Worm (Caenorhabditis elegans): ENCODE measurements around the gene F22F7.12.

F22F7.12 gene

ce11 chrV:2126996-2127585 lies 17.2 kb downstream of the F22F7.12 start, which contains the start of gene ldp-1:
Gene ldp-1 (plus strand): TSS chrV:2127535.
- TF ChIP-seq unc-39 (tag; optimal IDR thresholded peaks at IDR 0.05): no peak
- no peak for TF ChIP-seq ama-1 (optimal IDR thresholded peaks at IDR 0.05)
- TF ChIP-seq fkh-10 (GFP tag; optimal IDR thresholded peaks at IDR 0.05): peak; percentile 4
- TF ChIP-seq jun-1 (tag; optimal IDR thresholded peaks at IDR 0.05): no peak
- TF ChIP-seq lsy-12 (tag; optimal IDR thresholded peaks at IDR 0.05): peak; percentile 66
- peak; percentile 83 for TF ChIP-seq nhr-43 (tag; optimal IDR thresholded peaks at IDR 0.05; ENCODE audit: poor library complexity, severe bottlenecking)
- peak; percentile 55 for TF ChIP-seq nhr-23 (tag; optimal IDR thresholded peaks at IDR 0.05)
- no peak for TF ChIP-seq ZK546.5 (tag; optimal IDR thresholded peaks at IDR 0.05)
- TF ChIP-seq pqm-1 (tag; optimal IDR thresholded peaks at IDR 0.05): peak; percentile 25
- no peak for TF ChIP-seq ztf-11 (tag; optimal IDR thresholded peaks at IDR 0.05)
- TF ChIP-seq pha-4 (tag; optimal IDR thresholded peaks at IDR 0.05): peak; percentile 57
- TF ChIP-seq elt-3 (tag; optimal IDR thresholded peaks at IDR 0.05): no peak
- TF ChIP-seq hmg-11 (tag; optimal IDR thresholded peaks at IDR 0.05): no peak
- TF ChIP-seq nhr-67 (tag; optimal IDR thresholded peaks at IDR 0.05): no peak
- no peak for TF ChIP-seq nhr-12 (tag; optimal IDR thresholded peaks at IDR 0.05)
- TF ChIP-seq snpc-4 (tag; optimal IDR thresholded peaks at IDR 0.05): peak; percentile 30
- peak; percentile 73 for TF ChIP-seq lin-15B (tag; optimal IDR thresholded peaks at IDR 0.05)
- no peak for TF ChIP-seq mdl-1 (tag; optimal IDR thresholded peaks at IDR 0.05)
- TF ChIP-seq nhr-25 (tag; optimal IDR thresholded peaks at IDR 0.05): peak; percentile 32
- TF ChIP-seq elt-2 (tag; optimal IDR thresholded peaks at IDR 0.05): no peak
- TF ChIP-seq nhr-77 (tag; optimal IDR thresholded peaks at IDR 0.05): no peak
- no peak for TF ChIP-seq lin-39 (tag; optimal IDR thresholded peaks at IDR 0.05)
- peak; percentile 65 for TF ChIP-seq nfya-1 (tag; optimal IDR thresholded peaks at IDR 0.05; ENCODE audit: insufficient read depth)
- TF ChIP-seq nhr-11 (tag; optimal IDR thresholded peaks at IDR 0.05): no peak
- no peak for TF ChIP-seq fkh-2 (tag; optimal IDR thresholded peaks at IDR 0.05)
- peak; percentile 6 for TF ChIP-seq R02D3.7 (tag; optimal IDR thresholded peaks at IDR 0.05)
- peak in 1 of 2 experiments; percentile 44 for TF ChIP-seq eor-1 (tag; optimal IDR thresholded peaks at IDR 0.05)

ce11 chrV:2126554-2126953 lies 17.8 kb downstream of the F22F7.12 start:
- TF ChIP-seq unc-62 (GFP tag; optimal IDR thresholded peaks at IDR 0.05): no peak
- TF ChIP-seq nhr-237 (tag; optimal IDR thresholded peaks at IDR 0.05): no peak
- TF ChIP-seq unc-39 (tag; optimal IDR thresholded peaks at IDR 0.05): no peak
- no peak for TF ChIP-seq nhr-67 (tag; optimal IDR thresholded peaks at IDR 0.05)
- TF ChIP-seq mdl-1 (tag; optimal IDR thresholded peaks at IDR 0.05): no peak
- TF ChIP-seq ceh-9 (tag; optimal IDR thresholded peaks at IDR 0.05): no peak
- TF ChIP-seq fkh-10 (GFP tag; optimal IDR thresholded peaks at IDR 0.05): no peak
- no peak for TF ChIP-seq nhr-28 (tag; optimal IDR thresholded peaks at IDR 0.05)
- TF ChIP-seq ceh-82 (tag; optimal IDR thresholded peaks at IDR 0.05): no peak
- TF ChIP-seq daf-12 (tag; optimal IDR thresholded peaks at IDR 0.05): no peak
- no peak for TF ChIP-seq nfya-1 (tag; optimal IDR thresholded peaks at IDR 0.05; ENCODE audit: insufficient read depth)
- TF ChIP-seq snpc-4 (tag; optimal IDR thresholded peaks at IDR 0.05): no peak
- TF ChIP-seq lin-39 (tag; optimal IDR thresholded peaks at IDR 0.05): peak; percentile 11
- peak; percentile 21 for TF ChIP-seq elt-2 (tag; optimal IDR thresholded peaks at IDR 0.05)
- TF ChIP-seq eor-1 (tag; optimal IDR thresholded peaks at IDR 0.05): no peak

- TF ChIP-seq elt-2 (tag; optimal IDR thresholded peaks at IDR 0.05) (peak; percentile 84), R02D3.7 (tag; optimal IDR thresholded peaks at IDR 0.05) (no peak), mml-1 (tag; optimal IDR thresholded peaks at IDR 0.05) (no peak), elt-3 (tag; optimal IDR thresholded peaks at IDR 0.05) (no peak), pqm-1 (tag; optimal IDR thresholded peaks at IDR 0.05) (peak; percentile 72)
Observed at ce11 chrV:2123164-2123563, 21.1 kb downstream of the F22F7.12 start.

- no peak for TF ChIP-seq tbx-2 (tag; optimal IDR thresholded peaks at IDR 0.05)
- TF ChIP-seq jun-1 (tag; optimal IDR thresholded peaks at IDR 0.05): no peak
- no peak for TF ChIP-seq ztf-4 (tag; optimal IDR thresholded peaks at IDR 0.05)
- TF ChIP-seq fos-1 (tag; optimal IDR thresholded peaks at IDR 0.05): no peak
- no peak for TF ChIP-seq daf-12 (tag; optimal IDR thresholded peaks at IDR 0.05)
- peak; percentile 31 for TF ChIP-seq pqm-1 (tag; optimal IDR thresholded peaks at IDR 0.05)
- TF ChIP-seq nfya-1 (tag; optimal IDR thresholded peaks at IDR 0.05; ENCODE audit: insufficient read depth): peak; percentile 3
- TF ChIP-seq nhr-76 (tag; optimal IDR thresholded peaks at IDR 0.05): no peak
- no peak for TF ChIP-seq skn-1 (tag; optimal IDR thresholded peaks at IDR 0.05)
- TF ChIP-seq elt-2 (tag; optimal IDR thresholded peaks at IDR 0.05): peak; percentile 52
- TF ChIP-seq unc-62 (GFP tag; optimal IDR thresholded peaks at IDR 0.05): no peak
Observed at ce11 chrV:2122517-2122916, 21.8 kb downstream of the F22F7.12 start, which contains the start of gene F22F7.2. Gene F22F7.2 (plus strand): TSS chrV:2122782.
